Worm (Caenorhabditis elegans): ENCODE results near the gene srz-15.
A peak's percentile ranks its signal among the peaks of the same experiment; 100 is the strongest.

- TF ChIP-seq unc-62 (GFP tag; optimal IDR thresholded peaks at IDR 0.05) (no peak), ZK546.5 (tag; optimal IDR thresholded peaks at IDR 0.05) (no peak), blmp-1 (tag; optimal IDR thresholded peaks at IDR 0.05; ENCODE audit: insufficient read depth) (no peak), ama-1 (optimal IDR thresholded peaks at IDR 0.05) (no peak), zag-1 (tag; optimal IDR thresholded peaks at IDR 0.05) (no peak), nhr-11 (tag; optimal IDR thresholded peaks at IDR 0.05) (no peak), elt-1 (tag; optimal IDR thresholded peaks at IDR 0.05) (no peak), nhr-77 (tag; optimal IDR thresholded peaks at IDR 0.05) (no peak), lin-39 (tag; optimal IDR thresholded peaks at IDR 0.05) (no peak), sem-4 (tag; optimal IDR thresholded peaks at IDR 0.05) (no peak), sma-9 (GFP tag; optimal IDR thresholded peaks at IDR 0.05) (peak; percentile 25), sma-9 (tag; optimal IDR thresholded peaks at IDR 0.05) (no peak), lin-13 (GFP tag; optimal IDR thresholded peaks at IDR 0.05) (no peak), Y55F3AM.14 (GFP tag; optimal IDR thresholded peaks at IDR 0.05) (no peak)
These were observed 47.0 kb downstream of the srz-15 start, which contains the start of gene F55G11.8 for ce11 chrIV:12962564-12962963.
